Worm (Caenorhabditis elegans) whole organism, L4 larva: ENCODE results near the gene F53E4.1.

Source experiments
- F37D6.2 ChIP-seq: sonication (generic microtip); optimal IDR thresholded peaks from 2 replicates; lab custom pipeline; 2016; ENCODE audit warnings: mild to moderate bottlenecking, missing genetic modification characterization, missing compliant biosample characterization
- F49E8.2 ChIP-seq: sonication (generic microtip); optimal IDR thresholded peaks from 2 replicates; lab custom pipeline; 2016; ENCODE audit warnings: missing compliant biosample characterization, mild to moderate bottlenecking, missing genetic modification characterization, borderline replicate concordance
- R02D3.7 ChIP-seq: fragments of 150-350 bp; sonication (generic microtip); optimal IDR thresholded peaks from 3 replicates; lab custom pipeline; 2014; ENCODE audit warnings: missing biosample characterization, missing genetic modification characterization
- T20F7.1 ChIP-seq: fragments of 200-800 bp; sonication (Bioruptor generic); optimal IDR thresholded peaks from 2 replicates; lab custom pipeline; 2018; ENCODE audit warnings: mild to moderate bottlenecking, missing genetic modification characterization, missing compliant biosample characterization
- Y5F2A.4 ChIP-seq: fragments of 200-800 bp; sonication (Bioruptor generic); optimal IDR thresholded peaks from 2 replicates; lab custom pipeline; 2018; ENCODE audit warnings: mild to moderate bottlenecking, missing genetic modification characterization, missing compliant biosample characterization
- ZK337.2 ChIP-seq: fragments of 200-800 bp; sonication (Bioruptor generic); IDR thresholded peaks from 2 replicates; pipeline ENCODE4 v1.3.6; 2022; ENCODE audit warnings: missing genetic modification reagents, missing genetic modification characterization, missing compliant biosample characterization
- ZK546.5 ChIP-seq, 2 experiments: sonication (generic microtip); optimal IDR thresholded peaks; 2 replicates each; lab custom pipeline; 2017; ENCODE audit warnings: missing biosample characterization in 2 of 2, missing genetic modification characterization in 2 of 2
- aly-2 ChIP-seq: sonication (generic microtip); optimal IDR thresholded peaks from 2 replicates; lab custom pipeline; 2018; ENCODE audit warnings: missing biosample characterization, missing genetic modification characterization
- ceh-32 ChIP-seq: sonication (generic microtip); optimal IDR thresholded peaks from 2 replicates; lab custom pipeline; 2016; ENCODE audit warnings: mild to moderate bottlenecking, missing genetic modification characterization, missing compliant biosample characterization; ENCODE audit not compliant: poor library complexity
- ctbp-1 ChIP-seq: fragments of 200-800 bp; sonication (Bioruptor generic); IDR thresholded peaks from 2 replicates; pipeline ENCODE4 v1.3.6; 2022; ENCODE audit warnings: missing genetic modification reagents, missing genetic modification characterization, missing compliant biosample characterization
- daf-8 ChIP-seq: fragments of 200-800 bp; sonication (Bioruptor generic); IDR thresholded peaks from 2 replicates; pipeline ENCODE4 v1.3.6; 2022; ENCODE audit warnings: missing genetic modification characterization, missing compliant biosample characterization
- dmd-6 ChIP-seq: fragments of 200-800 bp; sonication (Bioruptor generic); IDR thresholded peaks from 2 replicates; pipeline ENCODE4 v1.3.6; 2022; ENCODE audit warnings: missing genetic modification reagents, missing genetic modification characterization, missing compliant biosample characterization
- dmd-8 ChIP-seq: fragments of 200-800 bp; sonication (Bioruptor generic); IDR thresholded peaks from 2 replicates; pipeline ENCODE4 v1.3.6; 2022; ENCODE audit warnings: missing genetic modification characterization, missing compliant biosample characterization
- dpl-1 ChIP-seq: fragments of 150-350 bp; optimal IDR thresholded peaks from 2 replicates; lab custom pipeline; 2014; ENCODE audit warnings: missing biosample characterization, missing genetic modification reagents, missing genetic modification characterization
- dve-1 ChIP-seq: sonication (generic microtip); optimal IDR thresholded peaks from 2 replicates; lab custom pipeline; 2017; ENCODE audit warnings: antibody characterized with exemption, mild to moderate bottlenecking, missing genetic modification characterization, missing compliant biosample characterization; ENCODE audit not compliant: insufficient read depth
- egl-43 ChIP-seq: fragments of 200-800 bp; sonication (Bioruptor generic); IDR thresholded peaks from 2 replicates; pipeline ENCODE4 v1.3.6; 2022; ENCODE audit warnings: missing genetic modification reagents, missing genetic modification characterization, missing compliant biosample characterization
- fos-1 ChIP-seq: fragments of 150-350 bp; optimal IDR thresholded peaks from 2 replicates; lab custom pipeline; 2014; ENCODE audit warnings: missing biosample characterization, missing genetic modification characterization
- lin-38 ChIP-seq: fragments of 200-800 bp; sonication (Bioruptor generic); IDR thresholded peaks from 2 replicates; pipeline ENCODE4 v1.3.6; 2022; ENCODE audit warnings: missing genetic modification reagents, missing genetic modification characterization, missing compliant biosample characterization
- lir-3 ChIP-seq: sonication (generic microtip); optimal IDR thresholded peaks from 2 replicates; lab custom pipeline; 2016; ENCODE audit warnings: mild to moderate bottlenecking, missing genetic modification characterization, missing compliant biosample characterization
- madf-9 ChIP-seq: fragments of 200-800 bp; sonication (Bioruptor generic); conservative IDR thresholded peaks from 2 replicates; pipeline ENCODE4 v1.3.6; 2022; ENCODE audit warnings: missing genetic modification reagents, missing genetic modification characterization, missing compliant biosample characterization
- mep-1 ChIP-seq: fragments of 150-350 bp; sonication (generic microtip); optimal IDR thresholded peaks from 3 replicates; lab custom pipeline; 2014; ENCODE audit warnings: missing biosample characterization, missing genetic modification characterization
- nhr-11 ChIP-seq: fragments of 150-350 bp; optimal IDR thresholded peaks from 2 replicates; lab custom pipeline; 2014; ENCODE audit warnings: missing biosample characterization, missing genetic modification characterization
- nhr-237 ChIP-seq: sonication (generic microtip); optimal IDR thresholded peaks from 2 replicates; lab custom pipeline; 2017; ENCODE audit warnings: missing biosample characterization, missing genetic modification characterization
- nhr-28 ChIP-seq: fragments of 150-350 bp; optimal IDR thresholded peaks from 2 replicates; lab custom pipeline; 2014; ENCODE audit warnings: missing biosample characterization, missing genetic modification characterization
- pha-4 ChIP-seq, 2 experiments: fragments of 150-350 bp in 1 of 2; fragments of 200-800 bp in 1 of 2; sonication (Bioruptor generic) in 1 of 2; IDR thresholded peaks in 1 of 2; optimal IDR thresholded peaks in 1 of 2; 2 replicates each; pipeline versions ENCODE4 v1.3.6 to Lab custom; 2014 to 2022; ENCODE audit warnings: missing genetic modification characterization in 2 of 2, missing genetic modification reagents in 2 of 2, missing biosample characterization in 1 of 2, missing compliant biosample characterization in 1 of 2
- php-3 ChIP-seq: fragments of 200-800 bp; sonication (Bioruptor generic); IDR thresholded peaks from 2 replicates; pipeline ENCODE4 v1.3.6; 2022; ENCODE audit warnings: missing genetic modification reagents, missing genetic modification characterization, missing compliant biosample characterization
- unc-39 ChIP-seq: sonication (generic microtip); optimal IDR thresholded peaks from 2 replicates; lab custom pipeline; 2017; ENCODE audit warnings: missing biosample characterization, missing genetic modification characterization
- unc-62 ChIP-seq, 3 experiments: fragments of 150-350 bp in 1 of 3; sonication (generic microtip); optimal IDR thresholded peaks in 2 of 3; peaks in 1 of 3; 1 replicate in 1 of 3; 2 replicates in 2 of 3; lab custom pipeline; 2014 to 2017; ENCODE audit warnings: missing biosample characterization in 3 of 3, missing genetic modification characterization in 3 of 3, missing genetic modification reagents in 3 of 3, missing genotype in 1 of 3
- zfp-3 ChIP-seq: fragments of 200-800 bp; sonication (Bioruptor generic); conservative IDR thresholded peaks from 2 replicates; pipeline ENCODE4 v1.3.6; 2022; ENCODE audit warnings: missing genetic modification reagents, missing genetic modification characterization, missing compliant biosample characterization

The F53E4.1 gene

ce11 chrV:15699799-15700198 is 31.7 kb upstream of the F53E4.1 start, which contains the start of gene nhr-199:
Gene nhr-199 (minus strand): TSS chrV:15699899.
- TF ChIP-seq pha-4 (GFP tag; IDR thresholded peaks at IDR 0.05; lab: Robert Waterston, UW) (no peak), pha-4 (tag; optimal IDR thresholded peaks at IDR 0.05; lab: Kevin White, UChicago) (no peak), R02D3.7 (tag; lab: Kevin White, UChicago) (no peak), F49E8.2 (no peak), daf-8 (GFP tag; lab: Robert Waterston, UW) (no peak), T20F7.1 (GFP tag; lab: Kevin White, UChicago) (no peak), F37D6.2 (tag; lab: Kevin White, UChicago) (no peak)
- TF ChIP-seq, all 104 proteins: peak for 0

DNA sequence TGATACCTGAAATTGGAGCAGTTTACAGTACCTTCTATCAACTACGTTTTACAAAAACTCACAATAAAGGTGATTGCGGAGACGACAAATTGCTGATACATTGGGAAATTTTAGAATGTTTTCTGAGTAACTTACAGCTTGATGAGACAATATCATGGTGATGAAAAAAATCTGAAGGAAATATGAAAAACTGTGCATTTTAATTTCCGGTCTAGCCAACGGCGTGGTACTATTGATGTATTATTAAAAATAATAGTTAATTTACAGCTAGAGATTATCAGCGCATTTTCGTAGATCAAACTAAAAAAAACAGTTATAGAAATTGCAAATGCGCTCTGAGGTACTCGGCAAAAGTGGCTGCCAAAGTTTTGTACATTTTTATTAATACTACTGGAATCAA is 30.0 kb upstream of the F53E4.1 start, which contains the start of gene srx-29:
srx-29 (minus strand) TSS at position 101 of the 400 bp plus-strand sequence.
- no peak for TF ChIP-seq ceh-32
- TF ChIP-seq fos-1 (tag; lab: Kevin White, UChicago) = no peak
- no peak for TF ChIP-seq lir-3 (tag; lab: Kevin White, UChicago)
- no peak for TF ChIP-seq lin-38 (GFP tag; lab: Robert Waterston, UW)
- no peak for TF ChIP-seq mep-1 (tag; lab: Kevin White, UChicago)
- TF ChIP-seq dpl-1 = no peak
- no peak for TF ChIP-seq egl-43
- TF ChIP-seq nhr-28 = no peak
- TF ChIP-seq nhr-237 (tag; lab: Kevin White, UChicago) = no peak
- no peak for TF ChIP-seq ZK546.5 (tag; optimal IDR thresholded peaks at IDR 0.05; lab: Kevin White, UChicago)
- TF ChIP-seq unc-39 = no peak
- no peak for TF ChIP-seq ctbp-1
- TF ChIP-seq unc-62 (GFP tag; optimal IDR thresholded peaks at IDR 0.05 in 1 of 2; lab: Kevin White, UChicago) = no peak
- TF ChIP-seq unc-62 (tag; optimal IDR thresholded peaks at IDR 0.05; lab: Kevin White, UChicago) = no peak

ce11 chrV:15693682-15694081 is 25.6 kb upstream of the F53E4.1 start, which contains the start of gene nhr-198:
Gene nhr-198 (plus strand): TSS chrV:15693994.
- TF ChIP-seq nhr-11 = no peak
- TF ChIP-seq lir-3 (tag; lab: Kevin White, UChicago) = no peak
- TF ChIP-seq nhr-237 (tag; lab: Kevin White, UChicago) = no peak
- TF ChIP-seq ZK337.2 (GFP tag; lab: Robert Waterston, UW) = no peak
- no peak for TF ChIP-seq zfp-3 (GFP tag; lab: Robert Waterston, UW)
- no peak for TF ChIP-seq dve-1 (tag; lab: Kevin White, UChicago)
- TF ChIP-seq T20F7.1 (GFP tag; lab: Kevin White, UChicago) = no peak
- no peak for TF ChIP-seq ZK546.5 (tag; optimal IDR thresholded peaks at IDR 0.05; lab: Kevin White, UChicago)
- TF ChIP-seq Y5F2A.4 (GFP tag; lab: Kevin White, UChicago) = no peak
- TF ChIP-seq madf-9 (GFP tag; lab: Robert Waterston, UW) = no peak
- no peak for TF ChIP-seq lin-38 (GFP tag; lab: Robert Waterston, UW)
- TF ChIP-seq php-3 (GFP tag; lab: Robert Waterston, UW) = no peak

ce11 chrV:15689952-15690351 is 21.9 kb upstream of the F53E4.1 start, which contains the start of gene nhr-268:
Gene nhr-268 (plus strand): TSS chrV:15690252.
- TF ChIP-seq aly-2 (tag; lab: Kevin White, UChicago) = no peak

DNA sequence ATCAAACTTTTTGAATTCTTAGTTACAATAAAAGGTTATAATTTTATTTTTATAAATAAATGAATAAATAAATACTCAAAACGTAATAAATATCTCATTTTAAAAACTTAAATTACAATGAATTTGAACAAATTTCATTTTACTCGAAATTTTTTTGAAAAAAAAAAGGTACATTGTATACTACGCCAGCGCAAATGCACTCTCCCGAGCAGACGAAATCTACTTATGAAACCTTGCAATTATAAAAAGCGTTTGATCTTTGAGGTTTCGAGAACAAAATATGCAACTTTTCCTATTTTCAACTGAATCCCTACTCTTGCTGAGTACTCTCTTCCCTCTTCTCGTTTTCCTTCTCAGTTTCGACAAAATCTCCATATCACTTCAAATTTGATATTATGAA is 19.6 kb upstream of the F53E4.1 start, which contains the start of gene nhr-197:
nhr-197 (plus strand) TSS at position 301 of the 400 bp plus-strand sequence.
- TF ChIP-seq unc-62 (GFP tag; optimal IDR thresholded peaks at IDR 0.05 in 1 of 2; lab: Kevin White, UChicago) = peak in 1 of 2 experiments; percentile 57
- no peak for TF ChIP-seq unc-62 (tag; optimal IDR thresholded peaks at IDR 0.05; lab: Kevin White, UChicago)
- no peak for TF ChIP-seq dmd-8 (GFP tag; lab: Robert Waterston, UW)

DNA sequence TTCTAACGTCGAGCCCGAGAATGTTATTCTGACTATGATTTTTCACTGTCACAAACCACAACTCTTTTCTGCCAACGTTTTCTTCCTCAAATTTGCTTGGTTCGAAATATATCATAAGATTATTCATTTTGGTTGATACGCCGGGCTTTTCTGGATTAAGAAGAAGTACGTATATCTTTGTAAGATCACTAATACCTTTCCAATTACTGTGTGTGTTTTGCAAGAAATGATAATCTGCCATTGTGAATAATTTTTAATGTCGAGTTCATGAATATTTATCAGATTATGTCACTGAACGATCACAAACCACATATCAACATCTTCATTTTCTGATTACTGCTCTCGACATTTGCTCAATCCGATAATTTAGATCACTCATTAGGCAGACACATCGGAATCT is 17.5 kb upstream of the F53E4.1 start, which contains the start of gene nhr-196:
nhr-196 (plus strand) TSS at position 118 of the 400 bp plus-strand sequence.
- no peak for TF ChIP-seq dmd-6
- TF ChIP-seq, all 104 proteins: peak for 0
